Fruit fly (Drosophila melanogaster): ENCODE results near the gene PpD3.

Gene PpD3

dm6 chr3R:9710886-9711285, 36.8 kb upstream of the PpD3 start, which contains the start of the genes trbd and dmt (continued):
- TF ChIP-seq mirr (GFP tag; optimal IDR thresholded peaks at IDR 0.05) (no peak), her (GFP tag; optimal IDR thresholded peaks at IDR 0.05) (peak; percentile 73), CG17359 (tag; optimal IDR thresholded peaks at IDR 0.05) (no peak), CG14710 (tag; optimal IDR thresholded peaks at IDR 0.05) (no peak), CG8765 (GFP tag; IDR thresholded peaks at IDR 0.05) (no peak), inv (GFP tag; IDR thresholded peaks at IDR 0.05; ENCODE audit: partially characterized antibody) (no peak), CG11085 (GFP tag; IDR thresholded peaks at IDR 0.05) (no peak), dm (GFP tag; optimal IDR thresholded peaks at IDR 0.05) (peak; percentile 78), Fer1 (GFP tag; optimal IDR thresholded peaks at IDR 0.05) (no peak), HLH4C (GFP tag; IDR thresholded peaks at IDR 0.05; ENCODE audit: partially characterized antibody) (no peak), CG2678 (tag; optimal IDR thresholded peaks at IDR 0.05) (no peak), C15 (GFP tag; IDR thresholded peaks at IDR 0.05) (no peak), Blimp-1 (GFP tag; optimal IDR thresholded peaks at IDR 0.05) (no peak), Trl (optimal IDR thresholded peaks at IDR 0.05) (no peak), Trl (GFP tag; optimal IDR thresholded peaks at IDR 0.05) (peak; percentile 71), CG15073 (GFP tag; optimal IDR thresholded peaks at IDR 0.05) (no peak), luna (GFP tag; optimal IDR thresholded peaks at IDR 0.05) (peak; percentile 46), yki (optimal IDR thresholded peaks at IDR 0.05) (no peak), CG17186 (GFP tag; optimal IDR thresholded peaks at IDR 0.05) (peak; percentile 59), CG7556 (GFP tag; optimal IDR thresholded peaks at IDR 0.05) (no peak), CG18262 (tag; optimal IDR thresholded peaks at IDR 0.05) (no peak), H2.0 (GFP tag; IDR thresholded peaks at IDR 0.05) (no peak), shn (GFP tag; optimal IDR thresholded peaks at IDR 0.05) (peak; percentile 37), CG8089 (GFP tag; optimal IDR thresholded peaks at IDR 0.05) (peak; percentile 44), CG12104 (GFP tag; optimal IDR thresholded peaks at IDR 0.05) (no peak), HmgD (GFP tag; optimal IDR thresholded peaks at IDR 0.05) (peak; percentile 90), sens-2 (GFP tag; IDR thresholded peaks at IDR 0.05) (no peak), CG12219 (GFP tag; optimal IDR thresholded peaks at IDR 0.05) (no peak), lab (GFP tag; optimal IDR thresholded peaks at IDR 0.05) (no peak), CG14667 (GFP tag; IDR thresholded peaks at IDR 0.05) (no peak), peb (GFP tag; IDR thresholded peaks at IDR 0.05) (no peak), kah (GFP tag; optimal IDR thresholded peaks at IDR 0.05) (peak; percentile 78), HLHmδ (GFP tag; optimal IDR thresholded peaks at IDR 0.05) (peak; percentile 23), CG2199 (GFP tag; IDR thresholded peaks at IDR 0.05) (no peak), CG30403 (GFP tag; optimal IDR thresholded peaks at IDR 0.05) (peak; percentile 58), eve (GFP tag; optimal IDR thresholded peaks at IDR 0.05) (no peak), CG8359 (GFP tag; optimal IDR thresholded peaks at IDR 0.05; ENCODE audit: borderline replicate concordance) (no peak), CG6689 (GFP tag; IDR thresholded peaks at IDR 0.05) (no peak), CG32767 (GFP tag; IDR thresholded peaks at IDR 0.05) (no peak), TFAM (GFP tag; optimal IDR thresholded peaks at IDR 0.05) (no peak), h (optimal IDR thresholded peaks at IDR 0.05) (no peak), ato (GFP tag; IDR thresholded peaks at IDR 0.05; ENCODE audit: partially characterized antibody) (no peak), HLH54F (GFP tag; optimal IDR thresholded peaks at IDR 0.05) (peak; percentile 74), wdn (GFP tag; IDR thresholded peaks at IDR 0.05) (no peak), twi (tag; optimal IDR thresholded peaks at IDR 0.05) (no peak), CG4707 (GFP tag; optimal IDR thresholded peaks at IDR 0.05) (no peak), HHEX (GFP tag; optimal IDR thresholded peaks at IDR 0.05) (no peak), CG16815 (GFP tag; optimal IDR thresholded peaks at IDR 0.05) (peak; percentile 12), croc (GFP tag; conservative IDR thresholded peaks at IDR 0.05) (0 out of 3 replicates have a peak, but pooled peaks have one; percentile 13), E2f1 (GFP tag; IDR thresholded peaks at IDR 0.05) (no peak), CG42726 (GFP tag; IDR thresholded peaks at IDR 0.05; ENCODE audit: partially characterized antibody) (no peak), Hand (GFP tag; optimal IDR thresholded peaks at IDR 0.05) (no peak), az2 (GFP tag; optimal IDR thresholded peaks at IDR 0.05) (no peak)

Measured in whole organism, embryonic.